Fruit fly (Drosophila melanogaster) ovary, adult (tissue): ENCODE measurements around the gene CG4213.

Experiments used
- CG17801 ChIP-seq: fragments of 200-800 bp; optimal IDR thresholded peaks from 2 replicates; lab custom pipeline; 2019; ENCODE audit warnings: missing biosample characterization, mild to moderate bottlenecking, missing genetic modification characterization, moderate library complexity; ENCODE audit not compliant: partially characterized antibody

Gene CG4213

DNA sequence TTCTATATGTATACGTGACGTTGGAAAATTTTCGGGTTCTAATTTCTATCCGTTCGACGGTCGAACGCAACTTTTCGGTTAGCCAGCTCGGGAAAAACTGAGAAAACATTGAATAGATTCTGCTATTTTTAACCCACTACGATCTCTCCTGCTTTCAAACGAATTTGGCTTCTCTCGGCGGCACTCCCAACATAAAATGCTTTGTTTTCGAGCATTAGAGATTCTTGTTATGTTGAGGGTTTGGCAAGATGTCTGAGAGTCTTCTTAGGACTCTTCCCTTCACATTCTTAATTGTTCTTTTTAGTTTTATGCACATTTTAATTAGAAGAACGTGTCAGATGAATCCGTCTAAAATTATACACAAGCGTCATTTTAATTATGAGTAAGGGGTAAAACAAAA, at the start of gene CG4213:
CG4213 (minus strand) TSS at position 101 of the 400 bp plus-strand sequence.
- no peak for TF ChIP-seq CG17801 (GFP tag; lab: Kevin White, UChicago)

DNA sequence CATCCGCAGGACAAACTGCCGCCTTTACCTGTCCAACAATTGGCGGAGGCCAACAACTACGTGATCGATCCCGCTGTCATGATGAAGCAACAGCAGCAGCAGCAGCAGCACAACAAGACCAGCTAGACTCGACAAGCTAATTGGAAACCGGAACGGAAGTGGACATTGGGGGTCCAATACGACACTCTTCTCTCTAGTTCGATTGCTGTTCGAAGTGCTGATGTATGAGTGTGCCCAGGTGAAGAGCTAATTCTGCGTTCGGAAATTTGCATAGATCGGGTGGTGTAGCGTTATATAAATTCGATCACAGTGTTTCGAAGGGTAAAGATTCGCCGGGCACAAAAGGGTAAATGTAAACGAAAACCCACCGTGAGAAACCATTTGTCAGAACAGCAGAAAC, 45.1 kb upstream of the CG4213 start:
- no peak for TF ChIP-seq CG17801 (GFP tag; lab: Kevin White, UChicago)

DNA sequence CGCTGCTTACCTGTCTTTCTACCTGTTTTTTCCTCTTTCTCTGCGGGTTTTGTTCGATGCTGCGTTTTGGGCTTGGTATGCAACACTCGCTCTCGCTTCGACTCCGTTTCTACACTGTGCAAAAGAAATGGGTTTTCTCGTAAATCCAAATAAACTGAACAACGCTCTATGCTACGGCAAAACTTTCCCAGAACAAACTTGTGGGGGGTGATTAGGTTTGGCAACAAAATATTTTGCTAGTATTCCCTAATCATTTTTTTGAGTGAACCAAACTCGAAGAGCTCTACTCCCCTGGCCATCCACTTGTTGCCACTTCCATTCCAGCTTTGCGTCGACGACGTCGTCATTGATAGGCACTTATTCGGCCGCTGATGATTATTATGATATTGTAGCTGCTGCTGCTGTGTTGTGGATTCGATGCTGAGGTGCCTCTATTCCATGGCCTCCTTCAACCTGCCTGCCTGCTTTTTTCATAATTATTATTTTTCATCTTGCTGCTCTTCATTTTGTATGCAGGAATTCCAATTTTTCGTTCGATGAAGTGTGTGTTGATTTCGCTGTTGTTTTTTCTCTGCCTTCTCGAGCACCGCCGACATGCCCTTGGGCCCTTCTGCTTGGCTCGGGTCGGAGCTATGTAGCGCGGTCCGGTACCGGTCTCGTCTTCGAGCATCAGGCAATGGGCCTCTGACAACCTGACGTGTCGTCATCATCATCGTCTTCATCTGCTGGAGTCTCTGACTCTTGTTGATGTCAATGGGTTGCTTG, 40.1 kb upstream of the CG4213 start:
- no peak for TF ChIP-seq CG17801 (GFP tag; lab: Kevin White, UChicago)

DNA sequence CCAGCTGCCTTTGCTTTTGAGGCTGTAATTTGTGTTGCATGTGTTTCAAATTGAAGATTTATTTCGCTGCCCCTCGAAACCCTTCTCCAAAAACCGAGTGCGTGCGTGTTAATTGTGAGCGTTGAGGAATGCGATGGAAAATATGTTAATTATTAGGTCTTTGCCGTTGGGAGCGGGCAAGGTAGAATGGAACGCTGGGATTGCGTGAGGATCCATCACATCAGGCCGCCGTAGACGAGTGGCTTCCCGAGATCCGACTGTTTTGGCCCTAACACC, 39.4 kb upstream of the CG4213 start:
- TF ChIP-seq CG17801 (GFP tag; lab: Kevin White, UChicago), result no peak

DNA sequence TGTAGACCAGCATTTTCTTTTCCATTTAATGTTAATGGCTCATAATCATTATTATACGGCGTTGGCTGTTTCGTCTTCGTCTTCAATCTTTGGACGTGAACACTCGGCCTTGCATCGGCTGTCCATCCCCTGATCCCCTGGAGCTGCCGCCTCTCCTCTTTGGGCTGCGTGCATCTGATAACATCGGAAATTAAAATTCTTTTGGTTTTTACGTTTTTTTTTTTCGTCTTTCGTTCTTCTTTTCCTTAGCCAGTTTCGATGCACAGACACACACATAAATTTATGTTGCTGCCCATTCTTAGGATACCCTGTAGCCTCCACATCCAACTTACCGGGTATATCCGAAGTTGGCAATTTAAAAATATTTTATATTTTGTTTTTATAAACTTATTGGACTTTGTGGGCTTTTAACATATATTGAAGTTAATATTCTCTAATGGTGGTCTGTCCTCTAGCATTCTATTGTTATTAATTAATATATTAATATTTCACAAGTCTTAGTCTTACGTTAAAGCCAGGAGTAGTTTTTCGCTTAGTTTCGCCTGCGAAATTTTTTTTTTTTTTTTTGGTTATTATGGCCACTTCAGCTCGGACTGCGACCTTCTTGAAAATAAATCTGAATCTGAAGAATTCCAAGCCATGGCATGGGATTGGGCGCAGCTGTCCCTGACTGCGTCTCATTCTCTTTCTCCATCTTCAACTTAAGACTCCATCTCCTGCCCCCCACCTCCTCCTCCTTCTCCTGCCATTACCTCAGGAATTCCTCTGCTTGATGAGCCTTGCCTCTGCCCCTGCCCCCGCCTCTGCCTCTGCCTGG, 38.8 kb upstream of the CG4213 start:
- TF ChIP-seq CG17801 (GFP tag; lab: Kevin White, UChicago), result no peak

DNA sequence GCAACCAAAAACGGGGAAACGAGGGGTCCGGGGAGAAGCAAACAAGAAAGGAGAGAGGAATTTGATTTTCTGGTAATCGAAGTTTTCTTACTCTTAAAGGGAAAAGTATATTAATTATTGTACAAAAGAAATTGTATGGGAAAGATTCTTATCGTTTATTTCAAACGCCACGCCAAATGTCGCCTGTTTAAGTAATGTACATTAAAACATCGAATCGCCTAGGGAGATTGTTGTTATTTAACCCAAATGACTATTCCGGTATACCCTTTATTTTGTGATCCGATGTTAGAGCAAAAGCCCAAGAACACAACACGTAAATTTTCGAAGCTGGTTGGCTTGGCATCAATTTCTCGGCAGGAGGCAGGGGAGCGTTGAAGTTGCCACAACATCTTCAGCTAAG, 37.3 kb upstream of the CG4213 start:
- no peak for TF ChIP-seq CG17801 (GFP tag; lab: Kevin White, UChicago)

DNA sequence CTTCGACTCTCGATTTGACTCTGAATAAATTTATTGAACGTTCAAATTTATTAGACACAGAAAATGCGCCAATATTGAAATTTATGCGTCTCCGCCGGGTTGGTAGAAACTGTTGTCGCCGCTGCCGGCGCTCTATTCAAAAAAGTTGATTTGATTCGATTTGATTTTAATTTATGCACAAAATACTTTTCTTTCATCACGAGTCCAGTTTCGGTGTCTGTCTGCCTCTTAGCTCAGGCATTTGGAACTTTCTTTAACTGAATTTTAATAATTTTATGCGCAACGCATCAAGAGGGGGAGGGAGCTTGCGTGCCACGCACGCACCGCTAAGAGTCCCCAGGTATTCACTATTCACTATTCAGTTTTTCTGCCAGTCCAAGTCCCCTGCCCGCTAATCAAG, 35.5 kb upstream of the CG4213 start:
- no peak for TF ChIP-seq CG17801 (GFP tag; lab: Kevin White, UChicago)

DNA sequence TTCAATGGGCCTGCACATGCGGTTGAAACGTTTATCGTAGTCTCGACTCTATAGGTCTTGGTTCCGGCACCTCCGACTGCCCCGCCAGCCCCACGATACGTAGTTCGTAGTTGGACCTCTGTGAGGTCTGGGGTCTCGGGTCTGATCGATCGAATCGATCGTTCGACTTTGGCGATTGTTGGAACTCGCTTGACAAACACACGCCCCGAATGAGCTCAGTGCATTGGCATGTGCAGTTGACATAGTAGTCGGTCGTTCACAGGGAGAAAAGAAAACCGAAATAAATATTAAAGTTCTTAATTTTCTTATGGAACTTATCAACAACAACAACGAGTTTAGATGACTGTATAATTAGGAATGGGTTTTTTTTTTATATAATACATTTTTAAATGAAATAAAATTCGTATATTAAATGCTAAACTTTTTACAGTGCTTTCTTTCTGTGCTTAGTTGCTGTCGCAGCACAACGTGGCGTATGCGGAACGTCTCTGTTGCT, 33.4 kb upstream of the CG4213 start:
- TF ChIP-seq CG17801 (GFP tag; lab: Kevin White, UChicago), result peak; percentile 81

DNA sequence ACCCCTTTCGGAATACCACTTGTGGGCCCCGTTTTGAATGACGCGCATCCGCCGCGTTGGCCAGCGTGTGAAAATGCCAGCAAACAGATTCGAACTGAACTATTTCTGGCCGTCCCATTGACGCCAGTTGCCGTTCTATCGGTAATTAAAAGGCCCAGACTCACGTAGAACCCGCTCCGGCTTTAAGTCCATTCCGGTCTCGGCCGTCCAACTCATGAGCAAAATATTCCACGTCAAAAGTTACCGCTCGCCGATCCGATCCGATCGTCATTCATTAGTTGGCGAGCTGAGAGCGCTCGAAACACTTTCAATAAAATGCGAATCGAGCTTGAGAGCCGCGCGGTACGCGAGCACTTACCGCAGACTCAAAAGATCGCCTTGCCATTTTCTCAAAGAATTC, 32.4 kb upstream of the CG4213 start:
- TF ChIP-seq CG17801 (GFP tag; lab: Kevin White, UChicago), result no peak

DNA sequence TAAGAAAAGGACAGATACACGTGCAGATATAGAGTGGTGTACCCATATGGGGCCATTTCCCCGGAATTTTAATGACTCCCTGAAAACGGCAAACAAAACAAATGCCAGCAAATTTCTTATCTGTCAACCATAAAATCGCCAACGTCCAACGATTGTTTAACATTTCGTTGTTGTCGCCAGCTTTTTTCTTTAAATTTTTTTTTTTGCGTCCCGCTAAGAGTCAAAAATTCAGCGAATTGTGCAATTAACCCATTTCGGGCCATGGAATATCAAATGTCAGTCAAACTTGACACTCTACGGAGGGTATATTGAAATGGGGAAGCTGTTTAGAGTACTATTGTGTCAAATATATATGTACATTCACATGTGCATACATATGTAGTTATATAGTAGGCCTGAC, 30.1 kb upstream of the CG4213 start:
- peak; percentile 4 for TF ChIP-seq CG17801 (GFP tag; lab: Kevin White, UChicago)

DNA sequence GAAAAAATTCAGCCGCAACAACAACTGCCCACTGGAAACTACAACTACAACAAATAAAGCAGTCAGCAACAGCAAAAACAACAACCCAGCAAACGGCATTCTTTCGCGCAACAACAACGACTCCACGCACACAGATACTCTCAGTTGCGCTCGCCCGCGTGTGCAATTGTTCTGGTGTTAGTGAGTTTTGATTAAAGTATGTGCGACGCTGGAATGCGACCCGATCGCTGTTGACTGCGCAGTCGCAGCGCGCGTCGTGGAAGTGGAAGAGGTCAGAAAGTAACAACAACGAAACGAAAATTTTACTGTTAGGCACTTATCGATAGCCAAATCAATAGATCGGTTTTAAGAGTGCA, 29.6 kb upstream of the CG4213 start:
- no peak for TF ChIP-seq CG17801 (GFP tag; lab: Kevin White, UChicago)

DNA sequence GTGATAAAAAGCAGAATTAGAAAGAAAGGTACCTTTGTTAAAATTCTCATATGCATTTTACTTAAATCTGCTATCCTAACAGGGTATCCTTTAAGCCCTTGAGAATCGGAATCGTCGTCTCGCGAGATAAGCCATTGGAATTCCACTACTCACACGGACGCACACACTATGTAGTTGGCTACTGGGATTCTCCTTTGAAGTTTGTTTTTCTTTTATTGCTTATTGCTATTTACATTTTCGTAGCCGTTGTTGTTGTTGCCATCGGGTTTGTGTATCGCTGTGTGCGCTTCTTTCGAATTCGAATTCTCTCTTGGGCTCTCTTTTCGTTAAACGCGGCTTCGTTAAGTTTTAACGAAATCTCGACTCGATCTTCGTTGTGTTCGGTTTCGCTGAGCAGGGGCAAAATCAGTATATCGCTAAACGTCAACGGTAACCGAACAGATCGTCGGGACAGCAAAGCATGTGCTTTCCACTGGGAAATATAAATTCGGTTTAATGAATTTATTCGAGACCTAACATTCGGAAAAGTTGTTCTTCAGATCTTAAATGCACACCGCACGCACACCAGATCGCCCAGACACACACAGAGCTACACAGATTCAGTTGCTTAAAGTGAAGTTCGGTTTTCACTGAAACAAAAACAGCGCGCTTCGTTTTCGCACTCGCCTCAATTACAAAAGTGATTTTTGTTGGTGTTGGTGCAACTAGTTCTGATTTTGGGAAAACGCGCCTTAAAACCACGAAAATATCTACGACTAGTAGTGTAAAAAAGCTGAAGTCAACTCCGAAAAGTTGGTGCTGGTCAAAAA, 29.0 kb upstream of the CG4213 start, which contains the start of gene ex:
ex (plus strand) TSS at position 408 of the 809 bp plus-strand sequence.
- peak; percentile 81 for TF ChIP-seq CG17801 (GFP tag; lab: Kevin White, UChicago)

DNA sequence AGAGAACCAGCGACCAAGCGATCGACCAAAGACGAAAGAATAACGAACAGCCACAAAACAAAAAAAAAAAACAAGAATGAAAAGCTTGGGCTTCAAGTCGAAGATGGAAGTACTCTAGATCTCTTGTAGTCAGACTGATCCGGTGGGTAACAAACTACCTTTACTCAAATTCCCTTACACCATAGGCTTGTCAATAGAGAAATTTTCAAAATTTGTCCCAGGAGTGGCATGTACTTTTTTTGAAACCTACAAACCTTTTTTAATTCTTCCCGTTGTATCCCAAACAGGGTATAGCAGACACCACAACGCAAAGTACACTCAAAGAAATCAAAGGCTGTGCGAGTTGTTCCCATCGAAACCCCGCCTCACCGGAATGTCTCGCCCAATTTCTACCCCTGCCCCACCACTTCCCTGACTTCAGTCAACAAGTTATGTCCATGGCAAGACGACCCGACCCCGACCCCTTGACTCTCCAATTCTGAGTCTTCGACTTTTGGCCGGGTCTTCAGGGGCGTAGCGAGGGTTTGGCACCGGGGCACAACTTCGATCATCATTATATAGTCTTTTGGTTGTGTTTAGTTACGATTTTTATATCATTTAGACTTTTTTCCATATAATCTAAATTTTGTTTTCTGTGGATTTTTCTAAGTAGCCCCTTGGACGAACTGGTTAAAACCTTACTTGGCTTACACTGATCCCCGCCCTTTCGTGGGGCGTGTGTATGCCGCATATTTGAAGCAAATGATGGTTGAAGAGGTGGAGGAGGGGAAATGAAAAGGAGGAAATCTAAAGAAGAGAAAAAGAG, 27.9 kb upstream of the CG4213 start:
- TF ChIP-seq CG17801 (GFP tag; lab: Kevin White, UChicago), result no peak

DNA sequence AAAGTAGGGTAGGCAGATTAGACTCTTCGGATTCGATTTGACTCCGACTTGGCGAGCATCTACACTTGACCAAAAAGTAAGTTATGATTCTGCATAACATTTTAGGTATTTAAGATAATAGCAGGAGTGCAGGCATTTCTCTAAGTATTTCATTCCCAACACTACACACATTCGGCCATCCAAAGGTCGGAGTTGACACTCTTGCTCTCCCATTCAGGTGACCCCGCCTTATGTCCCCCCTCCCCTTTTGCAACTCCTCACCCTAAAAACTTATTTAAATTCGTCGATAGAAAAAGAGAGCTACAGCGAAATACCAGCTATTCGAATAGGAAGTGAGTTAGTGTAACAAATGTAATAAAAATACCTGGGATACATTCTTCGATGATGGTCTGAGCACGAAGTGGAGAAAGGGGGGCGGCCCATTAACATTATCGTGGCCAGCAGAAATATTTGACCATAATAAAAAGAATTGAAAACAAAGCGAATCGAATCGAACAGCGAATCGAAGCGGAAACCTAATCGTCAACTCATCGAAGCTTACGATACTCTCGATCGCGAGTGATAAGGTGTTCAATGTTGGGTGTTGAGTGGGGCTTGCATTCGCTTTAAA, 26.5 kb upstream of the CG4213 start:
- no peak for TF ChIP-seq CG17801 (GFP tag; lab: Kevin White, UChicago)
